Worm (Caenorhabditis elegans) whole organism, L3 larva: ENCODE measurements around the gene R52.5.

Experiments
- aly-2 ChIP-seq: fragments of 150-350 bp; optimal IDR thresholded peaks from 2 replicates; lab custom pipeline; 2014; ENCODE audit warnings: missing biosample characterization, missing genetic modification characterization
- ama-1 ChIP-seq: fragments of 150-350 bp; optimal IDR thresholded peaks from 2 replicates; lab custom pipeline; 2018
- elt-1 ChIP-seq: fragments of 150-350 bp; optimal IDR thresholded peaks from 2 replicates; lab custom pipeline; 2014; ENCODE audit warnings: missing biosample characterization, missing genetic modification characterization
- fos-1 ChIP-seq: fragments of 150-350 bp; optimal IDR thresholded peaks from 2 replicates; lab custom pipeline; 2014; ENCODE audit warnings: missing biosample characterization, missing genetic modification characterization
- jun-1 ChIP-seq: fragments of 150-350 bp; optimal IDR thresholded peaks from 2 replicates; lab custom pipeline; 2014; ENCODE audit warnings: missing biosample characterization, missing genetic modification reagents, missing genetic modification characterization
- lin-15B ChIP-seq: fragments of 150-350 bp; optimal IDR thresholded peaks from 2 replicates; lab custom pipeline; 2014; ENCODE audit warnings: missing biosample characterization, missing genetic modification characterization
- lsy-12 ChIP-seq: sonication (generic microtip); optimal IDR thresholded peaks from 2 replicates; lab custom pipeline; 2016; ENCODE audit warnings: mild to moderate bottlenecking, missing genetic modification characterization, missing compliant biosample characterization
- pha-4 ChIP-seq: fragments of 150-350 bp; optimal IDR thresholded peaks from 2 replicates; lab custom pipeline; 2014; ENCODE audit warnings: missing biosample characterization, missing genetic modification reagents, missing genetic modification characterization
- pqm-1 ChIP-seq: fragments of 150-350 bp; optimal IDR thresholded peaks from 2 replicates; lab custom pipeline; 2017; ENCODE audit warnings: missing biosample characterization, missing genetic modification characterization, inconsistent platforms
- unc-39 ChIP-seq: sonication (generic microtip); optimal IDR thresholded peaks from 4 replicates; lab custom pipeline; 2017; ENCODE audit warnings: missing biosample characterization, missing genetic modification characterization
- zag-1 ChIP-seq: fragments of 150-350 bp; optimal IDR thresholded peaks from 2 replicates; lab custom pipeline; 2014; ENCODE audit warnings: missing biosample characterization, missing genetic modification characterization

ce11 chrII:2063989-2064388, 45.9 kb downstream of the R52.5 start, which contains the start of gene F07E5.13:
- no peak for TF ChIP-seq ama-1 (lab: Kevin White, UChicago)
- TF ChIP-seq pqm-1 (tag; lab: Kevin White, UChicago): no peak
- no peak for TF ChIP-seq jun-1 (tag; lab: Kevin White, UChicago)
- no peak for TF ChIP-seq pha-4 (tag; lab: Kevin White, UChicago)
- no peak for TF ChIP-seq aly-2 (tag; lab: Kevin White, UChicago)
- TF ChIP-seq lin-15B: no peak
- TF ChIP-seq elt-1 (tag; lab: Kevin White, UChicago): no peak
- TF ChIP-seq fos-1: no peak
- TF ChIP-seq unc-39 (tag; lab: Kevin White, UChicago): no peak
- TF ChIP-seq lsy-12 (tag; lab: Kevin White, UChicago): no peak
- TF ChIP-seq zag-1 (tag; lab: Kevin White, UChicago): no peak
